Fruit fly (Drosophila melanogaster): ENCODE measurements around the gene ncm.

The ncm gene

dm6 chr2L:18442903-18443608 lies 5.7 kb downstream of the ncm start, which contains the start of gene RpS26 (continued):
- TF ChIP-seq CG7839 (tag; optimal IDR thresholded peaks at IDR 0.05) = peak; percentile 59
- no peak for TF ChIP-seq Meics (GFP tag; optimal IDR thresholded peaks at IDR 0.05)
- TF ChIP-seq Rfx (GFP tag; IDR thresholded peaks at IDR 0.05) = peak; percentile 75
- TF ChIP-seq pzg (GFP tag; optimal IDR thresholded peaks at IDR 0.05) = peak; percentile 67
- TF ChIP-seq Dad (GFP tag; optimal IDR thresholded peaks at IDR 0.05) = peak; percentile 57
- peak; percentile 44 for TF ChIP-seq pho (GFP tag; optimal IDR thresholded peaks at IDR 0.05)
- TF ChIP-seq CG3281 (GFP tag; optimal IDR thresholded peaks at IDR 0.05) = peak; percentile 45
- peak; percentile 65 for TF ChIP-seq stwl (tag; optimal IDR thresholded peaks at IDR 0.05)
- TF ChIP-seq Camta (GFP tag; optimal IDR thresholded peaks at IDR 0.05) = peak; percentile 48
- TF ChIP-seq CG4360 (GFP tag; IDR thresholded peaks at IDR 0.05) = 0 out of 2 replicates have a peak, but pooled peaks have one; percentile 8
- TF ChIP-seq CG12155 (GFP tag; optimal IDR thresholded peaks at IDR 0.05) = peak; percentile 26
- peak; percentile 58 for TF ChIP-seq Atf6 (GFP tag; IDR thresholded peaks at IDR 0.05)
- TF ChIP-seq HHEX (GFP tag; optimal IDR thresholded peaks at IDR 0.05) = no peak
- peak; percentile 40 for TF ChIP-seq jumu (GFP tag; optimal IDR thresholded peaks at IDR 0.05)
- TF ChIP-seq aop (GFP tag; IDR thresholded peaks at IDR 0.05) = no peak
- TF ChIP-seq H2.0 (GFP tag; IDR thresholded peaks at IDR 0.05) = peak; percentile 37; the same call in 1 of the 2 replicates
- no peak for TF ChIP-seq Opbp (GFP tag; IDR thresholded peaks at IDR 0.05; ENCODE audit: partially characterized antibody)
- peak; percentile 24 for TF ChIP-seq Hsf (GFP tag; optimal IDR thresholded peaks at IDR 0.05)
- TF ChIP-seq CG9817 (tag; optimal IDR thresholded peaks at IDR 0.05) = peak; percentile 65
- no peak for TF ChIP-seq rib (GFP tag; IDR thresholded peaks at IDR 0.05)
- TF ChIP-seq sens (GFP tag) = peak; percentile 90
- TF ChIP-seq CkIIα-i1 (GFP tag; IDR thresholded peaks at IDR 0.05) = no peak
- TF ChIP-seq NFAT (GFP tag; IDR thresholded peaks at IDR 0.05) = peak; percentile 33
- peak; percentile 61 for TF ChIP-seq CG30020 (tag; optimal IDR thresholded peaks at IDR 0.05)
- peak; percentile 61 to 98 for TF ChIP-seq insv (GFP tag; optimal IDR thresholded peaks at IDR 0.05)
- no peak for TF ChIP-seq ash1 (GFP tag; optimal IDR thresholded peaks at IDR 0.05)
- TF ChIP-seq HLHmδ (GFP tag; optimal IDR thresholded peaks at IDR 0.05) = no peak
- TF ChIP-seq bigmax (GFP tag; optimal IDR thresholded peaks at IDR 0.05) = no peak
- peak; percentile 13 for TF ChIP-seq CG9437 (GFP tag; optimal IDR thresholded peaks at IDR 0.05)
- TF ChIP-seq CG30431 (GFP tag; optimal IDR thresholded peaks at IDR 0.05) = peak; percentile 52
- TF ChIP-seq CG31224 (GFP tag; IDR thresholded peaks at IDR 0.05) = peak; percentile 50
- peak; percentile 54 for TF ChIP-seq grau (tag; optimal IDR thresholded peaks at IDR 0.05)
- peak; percentile 56 for TF ChIP-seq BEAF-32 (GFP tag; optimal IDR thresholded peaks at IDR 0.05)
- no peak for TF ChIP-seq tap (tag; optimal IDR thresholded peaks at IDR 0.05)
- TF ChIP-seq Abd-B (GFP tag; optimal IDR thresholded peaks at IDR 0.05) = peak; percentile 57
- no peak for TF ChIP-seq CG16815 (GFP tag; optimal IDR thresholded peaks at IDR 0.05)
- TF ChIP-seq vfl (GFP tag; optimal IDR thresholded peaks at IDR 0.05) = no peak
- no peak for TF ChIP-seq jing (GFP tag; optimal IDR thresholded peaks at IDR 0.05)
- no peak for TF ChIP-seq Nf-YA (GFP tag; IDR thresholded peaks at IDR 0.05)
- TF ChIP-seq CG12942 (GFP tag; optimal IDR thresholded peaks at IDR 0.05) = peak; percentile 16
- TF ChIP-seq caup (GFP tag; optimal IDR thresholded peaks at IDR 0.05; ENCODE audit: severe bottlenecking) = peak; percentile 79
- TF ChIP-seq Myb (GFP tag; optimal IDR thresholded peaks at IDR 0.05) = peak; percentile 7
- TF ChIP-seq nom (GFP tag; optimal IDR thresholded peaks at IDR 0.05) = peak; percentile 46
- peak; percentile 62 for TF ChIP-seq Mes4 (GFP tag; optimal IDR thresholded peaks at IDR 0.05)
- TF ChIP-seq HmgZ (tag; optimal IDR thresholded peaks at IDR 0.05) = peak; percentile 16
- peak; percentile 46; the same call in 2 of the 3 replicates for TF ChIP-seq otp (GFP tag; IDR thresholded peaks at IDR 0.05)
- TF ChIP-seq fd3F (GFP tag; optimal IDR thresholded peaks at IDR 0.05) = peak; percentile 27
- peak; percentile 30; the same call in 1 of the 2 replicates for TF ChIP-seq CG17328 (GFP tag; IDR thresholded peaks at IDR 0.05)
- TF ChIP-seq MESR4 (GFP tag; optimal IDR thresholded peaks at IDR 0.05) = peak; percentile 98
- TF ChIP-seq maf-S (GFP tag; optimal IDR thresholded peaks at IDR 0.05) = peak; percentile 11

Data from whole organism, embryonic.